Fruit fly (Drosophila melanogaster) whole organism, prepupa: ENCODE data around the gene wda.
A peak's percentile ranks its signal among the peaks of the same experiment; 100 is the strongest.

Source experiments
- Blimp-1 ChIP-seq: fragments of 200-800 bp; sonication (Bioruptor generic); optimal IDR thresholded peaks from 3 replicates; lab custom pipeline; 2017; ENCODE audit warnings: missing biosample characterization, missing genetic modification characterization, mild to moderate bottlenecking, moderate library complexity, missing genetic modification reagents
- CG10669 ChIP-seq: fragments of 200-800 bp; sonication (Bioruptor generic); optimal IDR thresholded peaks from 3 replicates; lab custom pipeline; 2018; ENCODE audit warnings: missing biosample characterization, mild to moderate bottlenecking, missing genetic modification characterization, moderate library complexity
- CG11294 ChIP-seq: fragments of 200-800 bp; sonication (Bioruptor generic); IDR thresholded peaks from 2 replicates; pipeline ENCODE4 v1.3.6; 2022; ENCODE audit warnings: missing biosample characterization, missing genetic modification characterization
- CG11762 ChIP-seq: fragments of 200-800 bp; sonication (Bioruptor generic); optimal IDR thresholded peaks from 3 replicates; lab custom pipeline; 2016; ENCODE audit warnings: missing biosample characterization, missing genetic modification characterization; ENCODE audit not compliant: insufficient read depth
- CG16779 ChIP-seq: fragments of 200-800 bp; sonication (Bioruptor generic); optimal IDR thresholded peaks from 3 replicates; lab custom pipeline; 2017; ENCODE audit warnings: missing biosample characterization, mild to moderate bottlenecking, missing genetic modification characterization
- CG31627 ChIP-seq: fragments of 200-800 bp; sonication (Bioruptor generic); optimal IDR thresholded peaks from 3 replicates; lab custom pipeline; 2016; ENCODE audit warnings: missing biosample characterization, missing genetic modification characterization
- CG32006 ChIP-seq: fragments of 200-800 bp; sonication (Bioruptor generic); optimal IDR thresholded peaks from 3 replicates; lab custom pipeline; 2017; ENCODE audit warnings: missing biosample characterization, mild to moderate bottlenecking, missing genetic modification characterization
- CG3919 ChIP-seq: fragments of 200-800 bp; sonication (Bioruptor generic); optimal IDR thresholded peaks from 3 replicates; lab custom pipeline; 2016; ENCODE audit warnings: missing biosample characterization, missing genetic modification characterization
- CG4318 ChIP-seq: fragments of 200-800 bp; sonication (Bioruptor generic); optimal IDR thresholded peaks from 3 replicates; lab custom pipeline; 2017; ENCODE audit warnings: missing biosample characterization, mild to moderate bottlenecking, missing genetic modification characterization
- CG6163 ChIP-seq: fragments of 200-800 bp; sonication (Bioruptor generic); IDR thresholded peaks from 3 replicates; pipeline ENCODE4 v1.3.6; 2022; ENCODE audit warnings: missing biosample characterization, missing genetic modification characterization
- CG6276 ChIP-seq: fragments of 200-800 bp; sonication (Bioruptor generic); optimal IDR thresholded peaks from 2 replicates; lab custom pipeline; 2017; ENCODE audit warnings: missing biosample characterization, mild to moderate bottlenecking, missing genetic modification characterization
- CG6792 ChIP-seq: fragments of 200-800 bp; sonication (Bioruptor generic); optimal IDR thresholded peaks from 3 replicates; lab custom pipeline; 2016; ENCODE audit warnings: missing biosample characterization, missing genetic modification characterization
- CG6854 ChIP-seq: fragments of 200-800 bp; sonication (Bioruptor generic); optimal IDR thresholded peaks from 2 replicates; lab custom pipeline; 2017; ENCODE audit warnings: missing biosample characterization, mild to moderate bottlenecking, missing genetic modification characterization
- CG8119 ChIP-seq: fragments of 200-800 bp; sonication (Bioruptor generic); IDR thresholded peaks from 3 replicates; pipeline ENCODE4 v1.3.6; 2022; ENCODE audit warnings: missing biosample characterization, missing genetic modification characterization
- CG8319 ChIP-seq: fragments of 200-800 bp; sonication (Bioruptor generic); optimal IDR thresholded peaks from 3 replicates; lab custom pipeline; 2016; ENCODE audit warnings: missing biosample characterization, missing genetic modification characterization
- Eip75B ChIP-seq: fragments of 200-800 bp; sonication (Bioruptor generic); optimal IDR thresholded peaks from 3 replicates; lab custom pipeline; 2016; ENCODE audit warnings: missing biosample characterization, missing genetic modification characterization
- Eip78C ChIP-seq: fragments of 200-800 bp; sonication (Bioruptor generic); peaks from one replicate; lab custom pipeline; 2016; ENCODE audit warnings: missing biosample characterization, missing genetic modification characterization
- Eip93F ChIP-seq: fragments of 200-800 bp; sonication (Bioruptor generic); optimal IDR thresholded peaks from 2 replicates; lab custom pipeline; 2016; ENCODE audit warnings: missing biosample characterization, mild to moderate bottlenecking, missing genetic modification characterization
- Ets96B ChIP-seq: fragments of 200-800 bp; optimal IDR thresholded peaks from 2 replicates; lab custom pipeline; 2019; ENCODE audit warnings: missing biosample characterization, mild to moderate bottlenecking, missing genetic modification characterization, moderate library complexity
- Gug ChIP-seq: fragments of 200-800 bp; sonication (Bioruptor generic); IDR thresholded peaks from 2 replicates; pipeline ENCODE4 v1.3.6; 2022; ENCODE audit warnings: missing biosample characterization, missing genetic modification characterization
- Hr38 ChIP-seq: sonication (Bioruptor generic); optimal IDR thresholded peaks from 2 replicates; lab custom pipeline; 2016; ENCODE audit warnings: missing biosample characterization, missing genetic modification characterization
- Met ChIP-seq: fragments of 200-800 bp; sonication (Bioruptor generic); optimal IDR thresholded peaks from 3 replicates; lab custom pipeline; 2016; ENCODE audit warnings: missing biosample characterization, missing genetic modification characterization
- OdsH ChIP-seq: fragments of 200-800 bp; sonication (Bioruptor generic); optimal IDR thresholded peaks from 3 replicates; lab custom pipeline; 2016; ENCODE audit warnings: missing biosample characterization, missing genetic modification characterization
- Smox ChIP-seq: fragments of 200-800 bp; sonication (Bioruptor generic); optimal IDR thresholded peaks from 3 replicates; lab custom pipeline; 2016; ENCODE audit warnings: missing biosample characterization, missing genetic modification characterization
- Sox102F ChIP-seq: fragments of 200-800 bp; sonication (Bioruptor generic); optimal IDR thresholded peaks from 2 replicates; lab custom pipeline; 2016; ENCODE audit warnings: missing biosample characterization, mild to moderate bottlenecking, missing genetic modification characterization
- Sox14 ChIP-seq: fragments of 200-800 bp; sonication (Bioruptor generic); optimal IDR thresholded peaks from 3 replicates; lab custom pipeline; 2016; ENCODE audit warnings: missing biosample characterization, missing genetic modification characterization
- Sox15 ChIP-seq: fragments of 200-800 bp; sonication (Bioruptor generic); optimal IDR thresholded peaks from 3 replicates; lab custom pipeline; 2016; ENCODE audit warnings: missing biosample characterization, missing genetic modification characterization
- eg ChIP-seq: fragments of 200-800 bp; sonication (Bioruptor generic); IDR thresholded peaks from 3 replicates; pipeline ENCODE4 v1.3.6; 2022; ENCODE audit warnings: missing biosample characterization, missing genetic modification characterization
- esn ChIP-seq: fragments of 200-800 bp; sonication (Bioruptor generic); optimal IDR thresholded peaks from 2 replicates; lab custom pipeline; 2016; ENCODE audit warnings: missing biosample characterization, mild to moderate bottlenecking, missing genetic modification characterization, moderate library complexity
- fd59A ChIP-seq: fragments of 200-800 bp; sonication (Bioruptor generic); optimal IDR thresholded peaks from 2 replicates; lab custom pipeline; 2017; ENCODE audit warnings: missing biosample characterization, mild to moderate bottlenecking, missing genetic modification characterization, missing genetic modification reagents
- fd85E ChIP-seq: fragments of 200-800 bp; sonication (Bioruptor generic); optimal IDR thresholded peaks from 3 replicates; lab custom pipeline; 2016; ENCODE audit warnings: missing biosample characterization, missing genetic modification characterization
- fkh ChIP-seq: fragments of 200-800 bp; sonication (Bioruptor generic); optimal IDR thresholded peaks from 3 replicates; lab custom pipeline; 2017; ENCODE audit warnings: missing biosample characterization, mild to moderate bottlenecking, missing genetic modification characterization, moderate library complexity
- lz ChIP-seq: fragments of 200-800 bp; sonication (Bioruptor generic); optimal IDR thresholded peaks from 3 replicates; lab custom pipeline; 2016; ENCODE audit warnings: missing biosample characterization, missing genetic modification characterization
- pdm3 ChIP-seq: fragments of 200-800 bp; sonication (Bioruptor generic); optimal IDR thresholded peaks from 3 replicates; lab custom pipeline; 2016; ENCODE audit warnings: missing biosample characterization, missing genetic modification characterization
- ss ChIP-seq, 2 experiments: fragments of 200-800 bp; sonication (Bioruptor generic); optimal IDR thresholded peaks; 2 replicates in 1 of 2; 3 replicates in 1 of 2; lab custom pipeline; 2017 to 2018; ENCODE audit warnings: mild to moderate bottlenecking in 2 of 2, missing biosample characterization in 2 of 2, missing genetic modification characterization in 2 of 2, moderate library complexity in 1 of 2
- svp ChIP-seq: fragments of 200-800 bp; sonication (Bioruptor generic); peaks from one replicate; lab custom pipeline; 2016; ENCODE audit warnings: missing biosample characterization, missing genetic modification characterization
- topi ChIP-seq: fragments of 200-800 bp; sonication (Bioruptor generic); optimal IDR thresholded peaks from 3 replicates; lab custom pipeline; 2016; ENCODE audit warnings: missing biosample characterization, missing genetic modification characterization
- vri ChIP-seq: fragments of 200-800 bp; sonication (Bioruptor generic); optimal IDR thresholded peaks from 3 replicates; lab custom pipeline; 2016; ENCODE audit warnings: missing biosample characterization, mild to moderate bottlenecking, missing genetic modification characterization

The wda gene

dm6 chr3R:23211745-23212254 is 46.1 kb downstream of the wda start (continued):
- peak; percentile 50; the same call in 1 of the 3 replicates for TF ChIP-seq CG6163 (GFP tag; lab: Robert Waterston, UW)
- peak; percentile 17 for TF ChIP-seq CG3919
- no peak for TF ChIP-seq CG6792 (GFP tag; lab: Kevin White, UChicago)
- peak; percentile 25 for TF ChIP-seq CG32006 (GFP tag; lab: Kevin White, UChicago)
- TF ChIP-seq pdm3: peak; percentile 28
- TF ChIP-seq esn: peak; percentile 16
- peak; percentile 43 for TF ChIP-seq topi (GFP tag; lab: Kevin White, UChicago)
- TF ChIP-seq Eip75B (GFP tag; lab: Kevin White, UChicago): peak; percentile 40
- TF ChIP-seq Sox15 (GFP tag; lab: Kevin White, UChicago): no peak
- no peak for TF ChIP-seq fd85E
- TF ChIP-seq, all 60 proteins: peak for 28

dm6 chr3R:23210243-23211215 is 47.4 kb downstream of the wda start:
- TF ChIP-seq fkh: no peak
- peak; percentile 5 for TF ChIP-seq lz (GFP tag; lab: Kevin White, UChicago)
- TF ChIP-seq Eip78C (GFP tag; lab: Kevin White, UChicago): peak; percentile 52
- TF ChIP-seq vri: peak; percentile 88
- peak; percentile 21 for TF ChIP-seq Sox14
- peak; percentile 7 for TF ChIP-seq CG6854 (GFP tag; lab: Kevin White, UChicago)
- 0 out of 3 replicates have a peak, but pooled peaks have one; percentile 16 for TF ChIP-seq CG8119 (GFP tag; lab: Robert Waterston, UW)
- TF ChIP-seq CG6276 (GFP tag; lab: Kevin White, UChicago): peak; percentile 4
- peak; percentile 63 for TF ChIP-seq CG16779 (tag; lab: Kevin White, UChicago)
- peak; percentile 49; the same call in 1 of the 3 replicates for TF ChIP-seq eg (GFP tag; lab: Robert Waterston, UW)
- TF ChIP-seq fd59A (GFP tag; lab: Kevin White, UChicago): no peak
- peak; percentile 96 for TF ChIP-seq svp
- TF ChIP-seq Gug (GFP tag; lab: Robert Waterston, UW): no peak
- TF ChIP-seq CG32006 (GFP tag; lab: Kevin White, UChicago): peak; percentile 11
- peak; percentile 13 for TF ChIP-seq Eip93F (GFP tag; lab: Kevin White, UChicago)
- peak; percentile 18 to 58 for TF ChIP-seq ss (GFP tag; optimal IDR thresholded peaks at IDR 0.05; lab: Kevin White, UChicago)
- TF ChIP-seq Met (GFP tag; lab: Kevin White, UChicago): peak; percentile 4
- peak; percentile 16 for TF ChIP-seq CG31627 (GFP tag; lab: Kevin White, UChicago)
- TF ChIP-seq Ets96B (tag; lab: Kevin White, UChicago): no peak
- no peak for TF ChIP-seq Blimp-1 (GFP tag; lab: Kevin White, UChicago)
- TF ChIP-seq Sox102F (GFP tag; lab: Kevin White, UChicago): peak; percentile 4
- no peak for TF ChIP-seq CG11762 (GFP tag; lab: Kevin White, UChicago)
- TF ChIP-seq, all 60 proteins: peak for 16

- no peak for TF ChIP-seq CG10669 (GFP tag; lab: Kevin White, UChicago)
- no peak for TF ChIP-seq Eip93F (GFP tag; lab: Kevin White, UChicago)
- no peak for TF ChIP-seq pdm3
- TF ChIP-seq Smox (GFP tag; lab: Kevin White, UChicago): no peak
- no peak for TF ChIP-seq Ets96B (tag; lab: Kevin White, UChicago)
- no peak for TF ChIP-seq CG8319
- TF ChIP-seq Hr38 (GFP tag; lab: Kevin White, UChicago): no peak
- no peak for TF ChIP-seq esn
- no peak for TF ChIP-seq OdsH (GFP tag; lab: Kevin White, UChicago)
- TF ChIP-seq Gug (GFP tag; lab: Robert Waterston, UW): no peak
- no peak for TF ChIP-seq CG4318 (GFP tag; lab: Kevin White, UChicago)
- no peak for TF ChIP-seq CG11294 (GFP tag; lab: Robert Waterston, UW)
- TF ChIP-seq CG32006 (GFP tag; lab: Kevin White, UChicago): no peak
Observed at dm6 chr3R:23207254-23207653, 50.6 kb downstream of the wda start.
